Fruit fly (Drosophila melanogaster): ENCODE measurements around the gene CG13073.

CG13073 gene

dm6 chr3L:16217203-16217602, at the start of gene CG13073:
Gene CG13073, minus strand, starts transcription at chr3L:16217303.
- TF ChIP-seq pan (optimal IDR thresholded peaks at IDR 0.05) (no peak), Hnf4 (GFP tag; optimal IDR thresholded peaks at IDR 0.05) (no peak), jim (GFP tag; optimal IDR thresholded peaks at IDR 0.05) (no peak), dl (GFP tag; optimal IDR thresholded peaks at IDR 0.05; ENCODE audit: insufficient read depth in 1 of 2, partially characterized antibody in 2 of 2) (no peak), Hr78 (GFP tag; optimal IDR thresholded peaks at IDR 0.05) (no peak), sage (GFP tag; optimal IDR thresholded peaks at IDR 0.05) (no peak), rgr (GFP tag; optimal IDR thresholded peaks at IDR 0.05) (no peak), brk (GFP tag; optimal IDR thresholded peaks at IDR 0.05) (no peak), OdsH (GFP tag; optimal IDR thresholded peaks at IDR 0.05) (no peak), Dfd (GFP tag; optimal IDR thresholded peaks at IDR 0.05) (no peak), CG32264 (GFP tag; optimal IDR thresholded peaks at IDR 0.05) (no peak), HLH106 (tag; optimal IDR thresholded peaks at IDR 0.05) (no peak), Mio (GFP tag; optimal IDR thresholded peaks at IDR 0.05) (no peak), woc (GFP tag; optimal IDR thresholded peaks at IDR 0.05) (no peak), Abd-B (GFP tag; optimal IDR thresholded peaks at IDR 0.05) (no peak), sv (GFP tag; optimal IDR thresholded peaks at IDR 0.05) (no peak), dmrt93B (GFP tag; optimal IDR thresholded peaks at IDR 0.05) (no peak), br (GFP tag; optimal IDR thresholded peaks at IDR 0.05) (no peak)

dm6 chr3L:16265000-16265399, 47.9 kb upstream of the CG13073 start, which contains the start of the genes CG13051 and CG13069:
Gene CG13051, minus strand, starts transcription at chr3L:16265100.
Gene CG13069, plus strand, starts transcription at chr3L:16265385.
- TF ChIP-seq pan (optimal IDR thresholded peaks at IDR 0.05) (no peak), woc (GFP tag; optimal IDR thresholded peaks at IDR 0.05) (no peak), Myc (optimal IDR thresholded peaks at IDR 0.05) (no peak), Hnf4 (GFP tag; optimal IDR thresholded peaks at IDR 0.05) (no peak), Hr83 (GFP tag; optimal IDR thresholded peaks at IDR 0.05; ENCODE audit: poor library complexity, severe bottlenecking) (no peak), GATAd (GFP tag; optimal IDR thresholded peaks at IDR 0.05) (no peak), CG9705 (GFP tag; optimal IDR thresholded peaks at IDR 0.05) (no peak), Mio (GFP tag; optimal IDR thresholded peaks at IDR 0.05) (no peak), Abd-B (GFP tag; optimal IDR thresholded peaks at IDR 0.05) (no peak), HLH106 (tag; optimal IDR thresholded peaks at IDR 0.05) (no peak), br (GFP tag; optimal IDR thresholded peaks at IDR 0.05) (no peak), Vsx2 (GFP tag; optimal IDR thresholded peaks at IDR 0.05; ENCODE audit: partially characterized antibody) (no peak), Dif (GFP tag; optimal IDR thresholded peaks at IDR 0.05; ENCODE audit: partially characterized antibody) (no peak), h (GFP tag; optimal IDR thresholded peaks at IDR 0.05) (no peak), foxo (GFP tag; optimal IDR thresholded peaks at IDR 0.05) (no peak), Hr78 (GFP tag; optimal IDR thresholded peaks at IDR 0.05) (no peak), jim (GFP tag; optimal IDR thresholded peaks at IDR 0.05) (no peak), sv (GFP tag; optimal IDR thresholded peaks at IDR 0.05) (no peak), Sp1 (GFP tag; optimal IDR thresholded peaks at IDR 0.05) (no peak)

dm6 chr3L:16263043-16263442, 45.9 kb upstream of the CG13073 start, which contains the start of gene CG13070:
Gene CG13070, plus strand, starts transcription at chr3L:16263343.
- no peak for TF ChIP-seq rgr (GFP tag; optimal IDR thresholded peaks at IDR 0.05)
- no peak for TF ChIP-seq psq (GFP tag; optimal IDR thresholded peaks at IDR 0.05)
- TF ChIP-seq Dfd (GFP tag; optimal IDR thresholded peaks at IDR 0.05) = no peak
- TF ChIP-seq HLH106 (tag; optimal IDR thresholded peaks at IDR 0.05) = no peak
- no peak for TF ChIP-seq Vsx2 (GFP tag; optimal IDR thresholded peaks at IDR 0.05; ENCODE audit: partially characterized antibody)
- no peak for TF ChIP-seq ey (GFP tag; optimal IDR thresholded peaks at IDR 0.05)
- no peak for TF ChIP-seq Myc (optimal IDR thresholded peaks at IDR 0.05)
- TF ChIP-seq Sp1 (GFP tag; optimal IDR thresholded peaks at IDR 0.05) = no peak
- no peak for TF ChIP-seq pan (optimal IDR thresholded peaks at IDR 0.05)
- TF ChIP-seq Rel (GFP tag; optimal IDR thresholded peaks at IDR 0.05) = no peak
- TF ChIP-seq Rel (tag; optimal IDR thresholded peaks at IDR 0.05) = no peak
- no peak for TF ChIP-seq CrebA (GFP tag; optimal IDR thresholded peaks at IDR 0.05; ENCODE audit: borderline replicate concordance)

- no peak for TF ChIP-seq dl (GFP tag; optimal IDR thresholded peaks at IDR 0.05; ENCODE audit: insufficient read depth in 1 of 2, partially characterized antibody in 2 of 2)
- TF ChIP-seq CG9705 (GFP tag; optimal IDR thresholded peaks at IDR 0.05) = no peak
- no peak for TF ChIP-seq h (GFP tag; optimal IDR thresholded peaks at IDR 0.05)
- TF ChIP-seq jim (GFP tag; optimal IDR thresholded peaks at IDR 0.05) = no peak
- TF ChIP-seq pan (optimal IDR thresholded peaks at IDR 0.05) = no peak
These were observed 45.3 kb upstream of the CG13073 start, which contains the start of gene CG13071 for dm6 chr3L:16262440-16262839. Gene CG13071, plus strand, starts transcription at chr3L:16262740.

Measured in whole organism, wandering third instar larva.